Worm (Caenorhabditis elegans): ENCODE measurements around the gene fbxb-16.
"Not testable (repeated sequence)": the region's sequence is repeated elsewhere in the genome, so short reads cannot be mapped to it uniquely, and the experiment has no call there.

The fbxb-16 gene

ce11 chrII:1633490-1633889 is 18.2 kb downstream of the fbxb-16 start, which contains the start of gene C08E3.1:
TSS of gene C08E3.1 (plus strand) at chrII:1633790.
- not testable (repeated sequence) for TF ChIP-seq ztf-16 (tag; optimal IDR thresholded peaks at IDR 0.05); lin-11 (tag; optimal IDR thresholded peaks at IDR 0.05); ceh-19 (GFP tag; optimal IDR thresholded peaks at IDR 0.05)

- TF ChIP-seq fax-1, fkh-6, lin-11 (tag; optimal IDR thresholded peaks at IDR 0.05): not testable (repeated sequence)
Observed at ce11 chrII:1632216-1632615, 19.5 kb downstream of the fbxb-16 start, which contains the start of gene C08E3.13. TSS of gene C08E3.13 (minus strand) at chrII:1632316.

ce11 chrII:1627783-1628182 is 23.9 kb downstream of the fbxb-16 start, which contains the start of gene C08E3.15:
TSS of gene C08E3.15 (minus strand) at chrII:1627883.
- not testable (repeated sequence) for TF ChIP-seq ceh-48, ahr-1, zip-5 (tag; optimal IDR thresholded peaks at IDR 0.05)

- no peak for TF ChIP-seq fkh-10 (GFP tag; optimal IDR thresholded peaks at IDR 0.05)
Observed at ce11 chrII:1625666-1626065, 26.0 kb downstream of the fbxb-16 start, which contains the start of gene C08E3.14. TSS of gene C08E3.14 (plus strand) at chrII:1625966.

- no peak for TF ChIP-seq dve-1 (tag; optimal IDR thresholded peaks at IDR 0.05)
- no peak for TF ChIP-seq ceh-34 (tag; optimal IDR thresholded peaks at IDR 0.05)
- TF ChIP-seq ceh-6 (GFP tag; optimal IDR thresholded peaks at IDR 0.05) = no peak
- no peak for TF ChIP-seq lin-11 (tag; optimal IDR thresholded peaks at IDR 0.05)
- TF ChIP-seq gmeb-2 (tag; optimal IDR thresholded peaks at IDR 0.05) = no peak
- no peak for TF ChIP-seq ceh-9 (tag; optimal IDR thresholded peaks at IDR 0.05)
- TF ChIP-seq ahr-1 (tag; optimal IDR thresholded peaks at IDR 0.05) = no peak
- no peak for TF ChIP-seq dmd-4 (tag; optimal IDR thresholded peaks at IDR 0.05; ENCODE audit: borderline replicate concordance)
- TF ChIP-seq K09A11.1 (tag; optimal IDR thresholded peaks at IDR 0.05; ENCODE audit: insufficient read depth) = no peak
- no peak for TF ChIP-seq lim-6 (tag; optimal IDR thresholded peaks at IDR 0.05)
- no peak for TF ChIP-seq ceh-45 (GFP tag; IDR thresholded peaks at IDR 0.05)
- no peak for TF ChIP-seq unc-86 (tag; optimal IDR thresholded peaks at IDR 0.05)
- no peak for TF ChIP-seq elt-4 (tag; optimal IDR thresholded peaks at IDR 0.05)
- TF ChIP-seq tbx-2 (tag; optimal IDR thresholded peaks at IDR 0.05) = no peak
- no peak for TF ChIP-seq ceh-19 (GFP tag; optimal IDR thresholded peaks at IDR 0.05)
- TF ChIP-seq pag-3 (tag; optimal IDR thresholded peaks at IDR 0.05; ENCODE audit: borderline replicate concordance) = no peak
- no peak for TF ChIP-seq ets-4 (tag; optimal IDR thresholded peaks at IDR 0.05)
- no peak for TF ChIP-seq hlh-30 (tag; optimal IDR thresholded peaks at IDR 0.05; ENCODE audit: insufficient read depth)
- no peak for TF ChIP-seq ceh-22 (tag; optimal IDR thresholded peaks at IDR 0.05)
- TF ChIP-seq nhr-232 (tag; optimal IDR thresholded peaks at IDR 0.05) = no peak
Observed at ce11 chrII:1624572-1624971, 27.1 kb downstream of the fbxb-16 start, which contains the start of gene fbxa-160. TSS of gene fbxa-160 (minus strand) at chrII:1624672.

ce11 chrII:1621795-1622194 is 29.9 kb downstream of the fbxb-16 start:
- no peak for TF ChIP-seq ceh-2 (tag; optimal IDR thresholded peaks at IDR 0.05)
- TF ChIP-seq elt-2 (tag; optimal IDR thresholded peaks at IDR 0.05) = peak; percentile 46

ce11 chrII:1621180-1621579 is 30.5 kb downstream of the fbxb-16 start, which contains the start of gene fbxa-158:
TSS of gene fbxa-158 (minus strand) at chrII:1621280.
- TF ChIP-seq ceh-19 (GFP tag; optimal IDR thresholded peaks at IDR 0.05) = no peak
- no peak for TF ChIP-seq pha-4 (tag; optimal IDR thresholded peaks at IDR 0.05)
- TF ChIP-seq elt-2 (tag; optimal IDR thresholded peaks at IDR 0.05) = no peak
- TF ChIP-seq hlh-6 (tag; optimal IDR thresholded peaks at IDR 0.05) = no peak
- no peak for TF ChIP-seq ceh-9 (tag; optimal IDR thresholded peaks at IDR 0.05)
- no peak for TF ChIP-seq unc-86 (tag; optimal IDR thresholded peaks at IDR 0.05)
- TF ChIP-seq zip-5 (tag; optimal IDR thresholded peaks at IDR 0.05) = no peak
- no peak for TF ChIP-seq dve-1 (tag; optimal IDR thresholded peaks at IDR 0.05)
- no peak for TF ChIP-seq hlh-8 (tag; optimal IDR thresholded peaks at IDR 0.05)
- no peak for TF ChIP-seq ama-1 (optimal IDR thresholded peaks at IDR 0.05)
- TF ChIP-seq fkh-6 (tag; optimal IDR thresholded peaks at IDR 0.05) = no peak
- TF ChIP-seq ceh-18 (tag; optimal IDR thresholded peaks at IDR 0.05) = no peak
- no peak for TF ChIP-seq sox-4 (tag; optimal IDR thresholded peaks at IDR 0.05)
- no peak for TF ChIP-seq ceh-48 (tag; optimal IDR thresholded peaks at IDR 0.05)
- no peak for TF ChIP-seq pax-1 (tag; optimal IDR thresholded peaks at IDR 0.05)
- no peak for TF ChIP-seq ceh-14 (tag; optimal IDR thresholded peaks at IDR 0.05)
- TF ChIP-seq K02D7.2 (tag; optimal IDR thresholded peaks at IDR 0.05) = no peak
- no peak for TF ChIP-seq ceh-31 (tag; optimal IDR thresholded peaks at IDR 0.05)
